Fruit fly (Drosophila melanogaster): Measurements from ENCODE around the gene CG9701.

The CG9701 gene

dm6 chr3L:16758504-16759109, 25.3 kb downstream of the CG9701 start (continued):
- no peak for TF ChIP-seq crp (GFP tag; optimal IDR thresholded peaks at IDR 0.05)
- TF ChIP-seq al (GFP tag; IDR thresholded peaks at IDR 0.05) = no peak
- no peak for TF ChIP-seq NC2α (GFP tag; optimal IDR thresholded peaks at IDR 0.05)
- TF ChIP-seq tx (GFP tag; optimal IDR thresholded peaks at IDR 0.05) = no peak
- TF ChIP-seq Pdp1 (GFP tag; optimal IDR thresholded peaks at IDR 0.05) = no peak
- no peak for TF ChIP-seq CG14860 (GFP tag; IDR thresholded peaks at IDR 0.05; ENCODE audit: partially characterized antibody)
- no peak for TF ChIP-seq Ada2b (GFP tag; IDR thresholded peaks at IDR 0.05)

DNA sequence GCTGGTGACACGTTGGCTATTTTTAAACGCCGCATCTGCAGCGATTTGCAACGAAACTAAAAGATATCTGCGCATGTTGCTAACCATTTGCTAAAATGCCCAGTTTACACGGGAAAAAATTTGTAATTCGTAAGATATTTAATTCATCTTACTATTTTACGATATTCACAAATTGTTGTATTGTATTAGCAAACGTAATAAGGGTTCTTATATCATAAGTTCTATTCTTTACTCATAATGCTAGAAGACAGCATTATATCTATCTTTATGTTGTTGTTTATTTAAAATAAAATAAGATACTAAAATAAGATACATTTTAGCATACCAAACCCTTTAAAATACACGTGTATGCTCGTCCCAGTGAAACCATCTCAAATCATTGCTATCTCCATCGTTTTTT, 26.1 kb downstream of the CG9701 start:
- TF ChIP-seq ase (GFP tag; IDR thresholded peaks at IDR 0.05) = no peak
- TF ChIP-seq Neu2 (GFP tag; optimal IDR thresholded peaks at IDR 0.05; ENCODE audit: borderline replicate concordance) = no peak
- TF ChIP-seq CG12236 (GFP tag; optimal IDR thresholded peaks at IDR 0.05) = no peak
- no peak for TF ChIP-seq CG13123 (GFP tag; optimal IDR thresholded peaks at IDR 0.05)
- no peak for TF ChIP-seq CG12659 (GFP tag; optimal IDR thresholded peaks at IDR 0.05)
- TF ChIP-seq sr (GFP tag; IDR thresholded peaks at IDR 0.05) = no peak
- no peak for TF ChIP-seq NFAT (GFP tag; IDR thresholded peaks at IDR 0.05)

DNA sequence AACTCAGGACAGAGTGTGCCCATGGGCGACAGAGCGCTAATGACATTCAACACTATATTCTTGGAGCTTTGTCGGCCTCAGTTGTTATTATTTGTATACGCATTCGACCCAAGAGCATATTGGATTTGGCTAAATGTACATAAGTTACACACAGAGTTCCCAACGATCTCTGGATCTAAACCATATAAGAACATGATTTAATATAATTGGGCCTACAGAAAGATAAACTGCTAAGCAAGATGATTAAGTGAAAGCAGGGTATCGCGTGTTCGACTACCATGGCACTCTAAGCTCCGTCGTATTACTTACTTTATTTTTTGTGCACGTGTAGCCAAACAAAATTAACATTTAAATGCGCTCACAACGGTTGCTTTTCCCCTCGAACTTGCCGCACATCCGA, 26.9 kb downstream of the CG9701 start:
- TF ChIP-seq CG11247 (GFP tag; IDR thresholded peaks at IDR 0.05) = no peak
- no peak for TF ChIP-seq Rfx (GFP tag; IDR thresholded peaks at IDR 0.05)
- TF ChIP-seq Bgb (GFP tag; IDR thresholded peaks at IDR 0.05; ENCODE audit: partially characterized antibody) = no peak
- no peak for TF ChIP-seq otp (GFP tag; IDR thresholded peaks at IDR 0.05)
- TF ChIP-seq eve (GFP tag; optimal IDR thresholded peaks at IDR 0.05) = peak in 1 of 2 experiments; percentile 78
- peak; percentile 47; the same call in 1 of the 2 replicates for TF ChIP-seq Xrp1 (GFP tag; IDR thresholded peaks at IDR 0.05)
- no peak for TF ChIP-seq onecut (GFP tag; IDR thresholded peaks at IDR 0.05)
- TF ChIP-seq CG9215 (GFP tag; IDR thresholded peaks at IDR 0.05) = no peak
- no peak for TF ChIP-seq Asciz (GFP tag; optimal IDR thresholded peaks at IDR 0.05)
- no peak for TF ChIP-seq tin (GFP tag; optimal IDR thresholded peaks at IDR 0.05)
- TF ChIP-seq zfh1 (GFP tag; IDR thresholded peaks at IDR 0.05) = no peak
- no peak for TF ChIP-seq CG14014 (GFP tag; IDR thresholded peaks at IDR 0.05)
- peak; percentile 49 for TF ChIP-seq phol (tag; optimal IDR thresholded peaks at IDR 0.05)
- TF ChIP-seq yki (optimal IDR thresholded peaks at IDR 0.05) = no peak
- TF ChIP-seq dimm (GFP tag; IDR thresholded peaks at IDR 0.05) = no peak
- no peak for TF ChIP-seq Hr78 (GFP tag; optimal IDR thresholded peaks at IDR 0.05)
- peak; percentile 17 for TF ChIP-seq cwo (GFP tag; optimal IDR thresholded peaks at IDR 0.05)
- TF ChIP-seq CG10431 (GFP tag; optimal IDR thresholded peaks at IDR 0.05) = no peak
- TF ChIP-seq az2 (GFP tag; optimal IDR thresholded peaks at IDR 0.05) = peak; percentile 64
- TF ChIP-seq Hsf (GFP tag; optimal IDR thresholded peaks at IDR 0.05) = peak; percentile 52
- peak; percentile 32 for TF ChIP-seq CG15269 (tag; optimal IDR thresholded peaks at IDR 0.05)
- TF ChIP-seq CG6765 (GFP tag; optimal IDR thresholded peaks at IDR 0.05) = no peak
- no peak for TF ChIP-seq CG7987 (GFP tag; optimal IDR thresholded peaks at IDR 0.05)
- TF ChIP-seq twi (tag; optimal IDR thresholded peaks at IDR 0.05) = no peak
- TF ChIP-seq CG15601 (tag; optimal IDR thresholded peaks at IDR 0.05) = peak; percentile 60
- TF ChIP-seq so (GFP tag; IDR thresholded peaks at IDR 0.05) = no peak
- no peak for TF ChIP-seq repo (GFP tag; optimal IDR thresholded peaks at IDR 0.05)
- TF ChIP-seq CG18011 (GFP tag; optimal IDR thresholded peaks at IDR 0.05) = no peak
- peak; percentile 61 for TF ChIP-seq CG11504 (tag; optimal IDR thresholded peaks at IDR 0.05)
- TF ChIP-seq Scr (GFP tag; IDR thresholded peaks at IDR 0.05; ENCODE audit: partially characterized antibody) = no peak
- TF ChIP-seq CG11695 (GFP tag; IDR thresholded peaks at IDR 0.05) = no peak
- peak; percentile 45 for TF ChIP-seq PHDP (tag; optimal IDR thresholded peaks at IDR 0.05)
- TF ChIP-seq sens (GFP tag) = peak; percentile 92
- TF ChIP-seq CG6254 (GFP tag; optimal IDR thresholded peaks at IDR 0.05) = no peak
- TF ChIP-seq Side (GFP tag; optimal IDR thresholded peaks at IDR 0.05) = no peak
